Worm (Caenorhabditis elegans) whole organism, late embryonic: ENCODE results near the gene T28F12.1.

Experiments used
- K02D7.2 ChIP-seq: sonication (generic microtip); optimal IDR thresholded peaks from 2 replicates; lab custom pipeline; 2017; ENCODE audit warnings: mild to moderate bottlenecking, missing genetic modification characterization, missing compliant biosample characterization
- T23F11.4 ChIP-seq: fragments of 200-800 bp; sonication (Bioruptor generic); optimal IDR thresholded peaks from 2 replicates; lab custom pipeline; 2018; ENCODE audit warnings: mild to moderate bottlenecking, missing genetic modification characterization, missing compliant biosample characterization
- ahr-1 ChIP-seq: sonication (generic microtip); optimal IDR thresholded peaks from 2 replicates; lab custom pipeline; 2016; ENCODE audit warnings: missing genetic modification characterization, missing compliant biosample characterization
- ama-1 ChIP-seq: fragments of 150-350 bp; optimal IDR thresholded peaks from 2 replicates; lab custom pipeline; 2014
- ceh-14 ChIP-seq: sonication (generic microtip); optimal IDR thresholded peaks from 2 replicates; lab custom pipeline; 2016; ENCODE audit warnings: missing genotype, missing genetic modification characterization, missing compliant biosample characterization
- ceh-19 ChIP-seq: fragments of 200-800 bp; sonication (Bioruptor generic); optimal IDR thresholded peaks from 2 replicates; lab custom pipeline; 2018; ENCODE audit warnings: mild to moderate bottlenecking, missing genetic modification characterization, missing compliant biosample characterization
- ceh-2 ChIP-seq: sonication (generic microtip); optimal IDR thresholded peaks from 2 replicates; lab custom pipeline; 2016; ENCODE audit warnings: missing genotype, missing genetic modification characterization, missing compliant biosample characterization
- ceh-22 ChIP-seq: sonication (generic microtip); optimal IDR thresholded peaks from 2 replicates; lab custom pipeline; 2017; ENCODE audit warnings: missing biosample characterization, missing genetic modification characterization
- ceh-24 ChIP-seq: sonication (generic microtip); optimal IDR thresholded peaks from 2 replicates; lab custom pipeline; 2016; ENCODE audit warnings: mild to moderate bottlenecking, missing genetic modification characterization, missing compliant biosample characterization
- ceh-30 ChIP-seq: fragments of 150-350 bp; optimal IDR thresholded peaks from 2 replicates; lab custom pipeline; 2014; ENCODE audit warnings: missing biosample characterization, missing genetic modification characterization
- ceh-31 ChIP-seq: sonication (generic microtip); optimal IDR thresholded peaks from 2 replicates; lab custom pipeline; 2016; ENCODE audit warnings: missing genetic modification characterization, missing compliant biosample characterization
- ceh-34 ChIP-seq: sonication (generic microtip); optimal IDR thresholded peaks from 2 replicates; lab custom pipeline; 2016; ENCODE audit warnings: mild to moderate bottlenecking, missing genetic modification characterization, missing compliant biosample characterization
- ceh-45 ChIP-seq: fragments of 200-800 bp; sonication (Bioruptor generic); IDR thresholded peaks from 2 replicates; pipeline ENCODE4 v1.3.6; 2022; ENCODE audit warnings: missing genetic modification reagents, missing genetic modification characterization, missing compliant biosample characterization
- ceh-48 ChIP-seq: sonication (generic microtip); optimal IDR thresholded peaks from 2 replicates; lab custom pipeline; 2016; ENCODE audit warnings: missing genetic modification characterization, inconsistent platforms, missing compliant biosample characterization
- ceh-9 ChIP-seq: sonication (generic microtip); optimal IDR thresholded peaks from 2 replicates; lab custom pipeline; 2016; ENCODE audit warnings: mild to moderate bottlenecking, missing genetic modification characterization, inconsistent platforms, missing compliant biosample characterization
- che-1 ChIP-seq: sonication (generic microtip); optimal IDR thresholded peaks from 2 replicates; lab custom pipeline; 2016; ENCODE audit warnings: mild to moderate bottlenecking, missing genetic modification characterization, missing compliant biosample characterization
- dmd-4 ChIP-seq: sonication (generic microtip); optimal IDR thresholded peaks from 2 replicates; lab custom pipeline; 2016; ENCODE audit warnings: borderline replicate concordance, missing genetic modification characterization, missing compliant biosample characterization
- dve-1 ChIP-seq: sonication (generic microtip); optimal IDR thresholded peaks from 2 replicates; lab custom pipeline; 2017; ENCODE audit warnings: antibody characterized with exemption, mild to moderate bottlenecking, missing genetic modification characterization, missing compliant biosample characterization
- elt-4 ChIP-seq: sonication (generic microtip); optimal IDR thresholded peaks from 2 replicates; lab custom pipeline; 2016; ENCODE audit warnings: missing genetic modification characterization, missing compliant biosample characterization
- fkh-6 ChIP-seq: sonication (generic microtip); optimal IDR thresholded peaks from 2 replicates; lab custom pipeline; 2016; ENCODE audit warnings: missing genetic modification characterization, missing compliant biosample characterization
- gmeb-2 ChIP-seq: sonication (generic microtip); optimal IDR thresholded peaks from 2 replicates; lab custom pipeline; 2016; ENCODE audit warnings: missing genetic modification characterization, inconsistent platforms, missing compliant biosample characterization
- hlh-15 ChIP-seq: sonication (generic microtip); optimal IDR thresholded peaks from 2 replicates; lab custom pipeline; 2016; ENCODE audit warnings: missing genetic modification characterization, missing compliant biosample characterization
- hlh-6 ChIP-seq: sonication (generic microtip); optimal IDR thresholded peaks from 2 replicates; lab custom pipeline; 2016; ENCODE audit warnings: missing genotype, missing genetic modification characterization, missing compliant biosample characterization
- hlh-8 ChIP-seq: sonication (generic microtip); optimal IDR thresholded peaks from 2 replicates; lab custom pipeline; 2016; ENCODE audit warnings: missing genotype, missing genetic modification characterization, missing compliant biosample characterization
- nhr-232 ChIP-seq: sonication (generic microtip); optimal IDR thresholded peaks from 2 replicates; lab custom pipeline; 2016; ENCODE audit warnings: missing genetic modification characterization, missing compliant biosample characterization
- pag-3 ChIP-seq: sonication (generic microtip); optimal IDR thresholded peaks from 2 replicates; lab custom pipeline; 2016; ENCODE audit warnings: missing compliant biosample characterization, missing genetic modification characterization, borderline replicate concordance
- pax-1 ChIP-seq: fragments of 150-350 bp; optimal IDR thresholded peaks from 2 replicates; lab custom pipeline; 2014; ENCODE audit warnings: missing biosample characterization, missing genetic modification characterization
- rnt-1 ChIP-seq: sonication (generic microtip); optimal IDR thresholded peaks from 2 replicates; lab custom pipeline; 2016; ENCODE audit warnings: missing genetic modification characterization, missing compliant biosample characterization
- sdc-2 ChIP-seq: sonication (generic microtip); optimal IDR thresholded peaks from 2 replicates; lab custom pipeline; 2016; ENCODE audit warnings: missing genotype, missing genetic modification characterization, missing compliant biosample characterization
- sox-4 ChIP-seq: sonication (generic microtip); optimal IDR thresholded peaks from 2 replicates; lab custom pipeline; 2017; ENCODE audit warnings: mild to moderate bottlenecking, missing genetic modification characterization, inconsistent platforms, missing compliant biosample characterization
- syd-9 ChIP-seq: sonication (generic microtip); optimal IDR thresholded peaks from 2 replicates; lab custom pipeline; 2016; ENCODE audit warnings: mild to moderate bottlenecking, missing genetic modification characterization, moderate library complexity, missing compliant biosample characterization
- tbx-2 ChIP-seq: sonication (generic microtip); optimal IDR thresholded peaks from 2 replicates; lab custom pipeline; 2016; ENCODE audit warnings: missing genetic modification characterization, missing compliant biosample characterization
- tbx-7 ChIP-seq: sonication (generic microtip); optimal IDR thresholded peaks from 2 replicates; lab custom pipeline; 2016; ENCODE audit warnings: missing genotype, missing genetic modification characterization, missing compliant biosample characterization
- unc-3 ChIP-seq, 2 experiments: fragments of 200-800 bp in 1 of 2; sonication (Bioruptor generic) in 1 of 2; sonication (generic microtip) in 1 of 2; conservative IDR thresholded peaks in 1 of 2; optimal IDR thresholded peaks in 1 of 2; 2 replicates each; pipeline versions ENCODE4 v1.3.6 to Lab custom; 2016 to 2022; ENCODE audit warnings: missing compliant biosample characterization in 2 of 2, missing genetic modification characterization in 2 of 2, missing genetic modification reagents in 1 of 2
- unc-55 ChIP-seq: sonication (generic microtip); optimal IDR thresholded peaks from 2 replicates; lab custom pipeline; 2017; ENCODE audit warnings: missing biosample characterization, missing genetic modification reagents, missing genetic modification characterization
- unc-86 ChIP-seq: sonication (generic microtip); optimal IDR thresholded peaks from 2 replicates; lab custom pipeline; 2016; ENCODE audit warnings: missing genetic modification characterization, missing compliant biosample characterization
- ztf-16 ChIP-seq: sonication (generic microtip); optimal IDR thresholded peaks from 2 replicates; lab custom pipeline; 2017; ENCODE audit warnings: missing genetic modification characterization, missing compliant biosample characterization

T28F12.1 gene

DNA sequence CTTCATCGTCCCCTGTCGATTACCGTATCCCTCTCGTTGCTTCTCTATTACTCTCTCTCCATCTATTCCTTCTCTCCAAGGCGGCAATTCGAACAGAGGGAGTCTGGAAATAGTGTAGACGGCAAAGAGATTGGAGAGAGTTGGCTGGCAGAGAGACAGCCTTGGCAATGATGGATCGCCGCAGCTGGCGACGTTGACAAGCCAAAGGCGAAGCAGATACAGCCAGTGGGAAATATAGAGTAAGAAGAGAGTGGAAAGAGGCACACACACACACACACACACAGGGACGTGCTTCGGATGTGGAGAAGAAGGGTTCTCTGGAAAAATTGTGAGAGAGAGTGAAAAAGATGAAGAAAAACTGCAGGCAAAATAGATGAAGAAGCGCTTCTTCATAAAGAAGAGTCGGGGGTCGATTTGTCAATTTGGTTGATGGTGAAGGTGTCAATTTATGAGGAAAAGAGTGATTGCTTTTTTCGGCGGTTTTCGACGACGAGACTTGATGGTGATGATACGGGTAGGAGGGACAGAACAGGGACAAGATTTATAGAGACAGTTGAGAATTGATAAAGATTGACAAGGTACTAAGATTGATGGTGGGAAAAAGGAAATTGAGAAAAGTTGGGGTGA, 4.9 kb upstream of the T28F12.1 start (continued):
- peak; percentile 70 for TF ChIP-seq ceh-31 (tag; lab: Kevin White, UChicago)
- no peak for TF ChIP-seq pax-1 (tag; lab: Kevin White, UChicago)
- TF ChIP-seq sox-4: no peak
- TF ChIP-seq nhr-232 (tag; lab: Kevin White, UChicago): no peak
- peak; percentile 100 for TF ChIP-seq unc-55
- TF ChIP-seq hlh-6 (tag; lab: Kevin White, UChicago): peak; percentile 54
- peak; percentile 0 for TF ChIP-seq syd-9 (tag; lab: Kevin White, UChicago)
- no peak for TF ChIP-seq K02D7.2
- TF ChIP-seq unc-86: no peak
- TF ChIP-seq sdc-2 (tag; lab: Kevin White, UChicago): no peak
- TF ChIP-seq gmeb-2: peak; percentile 22
- TF ChIP-seq ama-1 (lab: Kevin White, UChicago): peak; percentile 63
- no peak for TF ChIP-seq ztf-16
- peak; percentile 82 for TF ChIP-seq rnt-1 (tag; lab: Kevin White, UChicago)
- no peak for TF ChIP-seq ceh-22 (tag; lab: Kevin White, UChicago)
- TF ChIP-seq che-1 (tag; lab: Kevin White, UChicago): no peak
- TF ChIP-seq ceh-9: no peak
- peak; percentile 41 for TF ChIP-seq ceh-2 (tag; lab: Kevin White, UChicago)
- TF ChIP-seq dve-1: no peak
- TF ChIP-seq ceh-45 (GFP tag; lab: Robert Waterston, UW): peak; percentile 51; the same call in 1 of the 2 replicates
- TF ChIP-seq ceh-19: no peak
- peak; percentile 49 for TF ChIP-seq tbx-2 (tag; lab: Kevin White, UChicago)

DNA sequence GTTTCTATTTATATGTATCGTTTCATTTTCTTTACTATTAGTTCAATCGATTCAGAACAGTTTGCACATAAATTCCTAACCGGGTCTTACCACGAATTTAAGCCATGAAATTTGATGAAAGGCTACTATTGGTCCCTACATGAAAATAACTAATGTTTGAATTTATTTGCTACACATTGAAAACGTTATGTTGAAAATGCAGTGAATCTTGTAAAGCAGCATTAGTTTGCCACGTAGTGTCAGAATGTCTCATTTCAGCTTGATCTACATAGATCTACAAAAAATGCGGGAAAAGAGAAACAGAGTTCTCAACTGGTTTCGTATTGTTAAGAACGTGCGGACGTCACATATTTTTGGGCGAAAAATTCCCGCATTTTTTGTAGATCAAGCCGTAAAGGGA, 4.1 kb upstream of the T28F12.1 start:
- TF ChIP-seq ceh-30 (tag; lab: Kevin White, UChicago) (no peak), ceh-14 (tag; lab: Kevin White, UChicago) (no peak), unc-3 (GFP tag; conservative IDR thresholded peaks at IDR 0.05; lab: Robert Waterston, UW) (no peak), unc-3 (tag; optimal IDR thresholded peaks at IDR 0.05; lab: Kevin White, UChicago) (no peak), tbx-7 (tag; lab: Kevin White, UChicago) (no peak), dmd-4 (no peak), ceh-34 (tag; lab: Kevin White, UChicago) (no peak), ceh-45 (GFP tag; lab: Robert Waterston, UW) (no peak), ceh-2 (tag; lab: Kevin White, UChicago) (no peak), fkh-6 (no peak), ama-1 (lab: Kevin White, UChicago) (no peak), syd-9 (tag; lab: Kevin White, UChicago) (no peak), pag-3 (tag; lab: Kevin White, UChicago) (no peak), hlh-8 (tag; lab: Kevin White, UChicago) (no peak), pax-1 (tag; lab: Kevin White, UChicago) (no peak), elt-4 (no peak), ahr-1 (tag; lab: Kevin White, UChicago) (no peak), ceh-48 (no peak), sdc-2 (tag; lab: Kevin White, UChicago) (no peak), T23F11.4 (no peak), ceh-24 (tag; lab: Kevin White, UChicago) (no peak)
- TF ChIP-seq, all 69 proteins: peak for 0

DNA sequence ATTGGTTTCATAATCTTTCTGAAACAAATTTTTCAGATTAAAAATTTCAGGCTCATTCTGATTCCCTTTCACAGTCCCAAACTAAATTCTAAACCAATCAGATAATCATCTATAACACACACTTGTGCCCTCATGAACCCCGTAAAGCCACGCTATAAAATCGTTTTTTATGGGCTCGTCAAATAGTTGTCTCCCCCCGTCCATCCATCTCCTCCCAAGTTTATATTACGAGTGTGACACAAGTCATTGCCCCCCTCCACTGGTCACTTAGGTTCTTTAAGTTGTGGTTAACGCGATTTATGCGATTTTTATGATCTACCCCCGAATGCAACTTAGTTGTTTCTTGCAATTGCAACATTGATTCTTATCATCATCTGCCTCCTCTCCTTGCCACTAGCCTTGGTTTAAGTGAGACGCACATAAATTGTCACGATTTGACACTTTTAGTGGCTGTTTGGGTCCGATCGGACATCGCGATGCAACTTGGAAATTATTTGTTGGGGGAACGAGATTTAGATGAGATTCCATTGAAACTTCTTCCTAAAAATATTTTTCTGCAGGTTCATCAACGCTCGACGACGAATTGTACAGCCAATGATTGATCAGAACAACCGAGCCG, 3.4 kb upstream of the T28F12.1 start:
- TF ChIP-seq hlh-15 (tag; lab: Kevin White, UChicago): no peak
- no peak for TF ChIP-seq ceh-48
- peak; percentile 81 for TF ChIP-seq unc-55
